Fruit fly (Drosophila melanogaster) whole organism, wandering third instar larva: ENCODE data around the gene dlp.

ENCODE experiments used
- Abd-B ChIP-seq: fragments of >200 bp; optimal IDR thresholded peaks from 2 replicates; lab custom pipeline; 2017; ENCODE audit warnings: missing biosample characterization, missing genetic modification characterization
- CG9705 ChIP-seq: fragments of 200-800 bp; sonication (Bioruptor generic); optimal IDR thresholded peaks from 2 replicates; lab custom pipeline; 2018; ENCODE audit warnings: missing biosample characterization, mild to moderate bottlenecking, missing genetic modification characterization
- GATAd ChIP-seq: sonication (Bioruptor generic); optimal IDR thresholded peaks from 2 replicates; lab custom pipeline; 2016; ENCODE audit warnings: missing biosample characterization, missing genetic modification characterization
- Jra ChIP-seq: sonication (Bioruptor generic); optimal IDR thresholded peaks from 2 replicates; lab custom pipeline; 2016; ENCODE audit warnings: missing biosample characterization, missing genetic modification characterization
- OdsH ChIP-seq: fragments of 200-800 bp; sonication (Bioruptor generic); optimal IDR thresholded peaks from 2 replicates; lab custom pipeline; 2016; ENCODE audit warnings: missing biosample characterization, mild to moderate bottlenecking, missing genetic modification characterization
- brk ChIP-seq: fragments of 200-800 bp; sonication (Bioruptor generic); optimal IDR thresholded peaks from 2 replicates; lab custom pipeline; 2016; ENCODE audit warnings: missing biosample characterization, mild to moderate bottlenecking, missing genetic modification characterization
- sv ChIP-seq: fragments of 200-800 bp; sonication (Bioruptor generic); optimal IDR thresholded peaks from 3 replicates; lab custom pipeline; 2016; ENCODE audit warnings: missing biosample characterization, missing genetic modification characterization
- usp ChIP-seq: fragments of >200 bp; optimal IDR thresholded peaks from 2 replicates; lab custom pipeline; 2017; ENCODE audit warnings: missing biosample characterization, missing genetic modification characterization

DNA sequence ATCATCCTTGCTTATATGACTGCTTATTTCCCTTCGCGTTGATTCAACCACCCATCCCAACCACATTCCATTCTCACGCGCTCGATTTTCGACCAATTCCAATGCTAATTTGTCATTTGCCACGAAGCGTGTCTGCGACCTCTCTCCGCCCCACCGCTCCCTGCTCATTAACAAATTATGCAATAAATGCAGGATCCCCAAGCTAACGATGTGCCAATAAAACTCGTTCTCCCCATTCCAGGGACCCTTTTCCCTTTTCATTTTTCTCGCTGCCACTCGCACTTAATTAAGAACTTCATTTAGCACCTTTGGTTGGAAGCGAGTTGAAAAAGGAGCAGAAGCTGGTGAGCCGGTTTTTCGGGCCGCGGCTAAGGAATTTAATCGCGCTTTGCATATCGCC lies 13.5 kb downstream of the dlp start:
- TF ChIP-seq GATAd (GFP tag; lab: Kevin White, UChicago), result no peak
- TF ChIP-seq CG9705 (GFP tag; lab: Kevin White, UChicago), result no peak
- no peak for TF ChIP-seq brk (GFP tag; lab: Kevin White, UChicago)
- no peak for TF ChIP-seq Jra (GFP tag; lab: Kevin White, UChicago)
- TF ChIP-seq usp, result no peak
- no peak for TF ChIP-seq sv
- TF ChIP-seq OdsH (GFP tag; lab: Kevin White, UChicago), result no peak
- TF ChIP-seq Abd-B (GFP tag; lab: Kevin White, UChicago), result no peak
